Comparison of ENCODE assay signal across 1 fruit fly cellular context in the genomic region with DNA sequence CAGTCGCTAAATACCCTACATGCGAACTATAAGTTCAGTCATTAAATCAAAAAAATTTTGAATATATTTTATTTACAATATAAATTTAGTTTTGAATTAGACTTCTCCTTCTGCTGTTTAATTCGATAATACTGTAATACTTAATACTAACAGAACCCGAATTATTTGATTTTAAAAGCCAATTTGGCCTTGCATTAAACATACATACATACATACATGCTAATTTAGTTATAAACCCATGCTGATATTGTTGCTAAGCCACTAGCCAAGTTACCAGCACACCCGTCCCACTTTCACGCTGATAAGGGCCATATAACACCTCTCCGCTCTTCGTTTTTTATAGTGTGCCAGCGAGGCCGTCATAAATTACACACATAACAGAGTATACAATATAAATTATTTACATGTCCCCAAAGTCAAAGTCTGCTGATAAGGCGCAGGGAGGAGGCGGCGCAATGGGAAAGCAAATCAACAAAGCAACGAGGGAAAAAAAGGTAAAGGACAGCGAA.
TF ChIP-seq lines count a peak whose summit lies in the region.

No protein-coding gene starts in this region.

TF ChIP-seq in whole organism, embryonic, 481 proteins besides CTCF, POLR2A, EP300 and RAD21 (continued from another document and continues in another):
- TF ChIP-seq otp (GFP tag; IDR thresholded peaks at IDR 0.05; lab: Robert Waterston, UW): 0 out of 3 replicates have a peak, but pooled peaks have one; percentile 16
- no peak for TF ChIP-seq sim (GFP tag; IDR thresholded peaks at IDR 0.05; lab: Robert Waterston, UW)
- TF ChIP-seq Med (GFP tag; lab: Kevin White, UChicago): peak; percentile 76
- peak; percentile 22 for TF ChIP-seq CG12391 (tag; optimal IDR thresholded peaks at IDR 0.05; lab: Kevin White, UChicago)
- TF ChIP-seq pho (GFP tag; optimal IDR thresholded peaks at IDR 0.05; lab: Kevin White, UChicago): no peak
- peak; percentile 86 for TF ChIP-seq CG17912 (GFP tag; optimal IDR thresholded peaks at IDR 0.05; lab: Kevin White, UChicago)
- no peak for TF ChIP-seq CG13624 (GFP tag; optimal IDR thresholded peaks at IDR 0.05; lab: Kevin White, UChicago)
- no peak for TF ChIP-seq cato (GFP tag; optimal IDR thresholded peaks at IDR 0.05; lab: Kevin White, UChicago; ENCODE audit: borderline replicate concordance)
- TF ChIP-seq tap (tag; optimal IDR thresholded peaks at IDR 0.05; lab: Kevin White, UChicago): peak; percentile 64
- TF ChIP-seq vnd (GFP tag; IDR thresholded peaks at IDR 0.05; lab: Robert Waterston, UW; ENCODE audit: partially characterized antibody): no peak
- peak; percentile 22 for TF ChIP-seq YL-1 (GFP tag; optimal IDR thresholded peaks at IDR 0.05; lab: Kevin White, UChicago)
- TF ChIP-seq Dip3 (GFP tag; optimal IDR thresholded peaks at IDR 0.05; lab: Kevin White, UChicago): no peak
- no peak for TF ChIP-seq CG10565 (GFP tag; optimal IDR thresholded peaks at IDR 0.05; lab: Kevin White, UChicago)
- TF ChIP-seq CG17328 (GFP tag; IDR thresholded peaks at IDR 0.05; lab: Robert Waterston, UW): no peak
- no peak for TF ChIP-seq lbe (GFP tag; optimal IDR thresholded peaks at IDR 0.05; lab: Kevin White, UChicago)
- peak; percentile 35 for TF ChIP-seq CG8281 (tag; optimal IDR thresholded peaks at IDR 0.05; lab: Kevin White, UChicago)
- TF ChIP-seq vfl (GFP tag; optimal IDR thresholded peaks at IDR 0.05; lab: Kevin White, UChicago): no peak
- no peak for TF ChIP-seq CG12155 (GFP tag; optimal IDR thresholded peaks at IDR 0.05; lab: Kevin White, UChicago)
- TF ChIP-seq Hr78 (GFP tag; optimal IDR thresholded peaks at IDR 0.05; lab: Kevin White, UChicago): peak in 1 of 2 experiments; percentile 11
- peak; percentile 55; the same call in 1 of the 2 replicates for TF ChIP-seq chm (GFP tag; IDR thresholded peaks at IDR 0.05; lab: Robert Waterston, UW)
- TF ChIP-seq mirr (GFP tag; optimal IDR thresholded peaks at IDR 0.05; lab: Kevin White, UChicago): peak; percentile 95
- TF ChIP-seq lov (optimal IDR thresholded peaks at IDR 0.05; lab: Kevin White, UChicago): no peak
- TF ChIP-seq lov (GFP tag; IDR thresholded peaks at IDR 0.05; lab: Robert Waterston, UW): no peak
- TF ChIP-seq CG12071 (GFP tag; optimal IDR thresholded peaks at IDR 0.05; lab: Kevin White, UChicago): peak; percentile 87
- TF ChIP-seq slbo (GFP tag; IDR thresholded peaks at IDR 0.05; lab: Robert Waterston, UW): peak; percentile 22; the same call in 1 of the 2 replicates
- TF ChIP-seq Usf (GFP tag; optimal IDR thresholded peaks at IDR 0.05; lab: Kevin White, UChicago): no peak
- no peak for TF ChIP-seq Bgb (GFP tag; IDR thresholded peaks at IDR 0.05; lab: Robert Waterston, UW; ENCODE audit: partially characterized antibody)
- peak; percentile 61 for TF ChIP-seq CoRest (tag; optimal IDR thresholded peaks at IDR 0.05; lab: Kevin White, UChicago)
- peak; percentile 97 for TF ChIP-seq D19A (tag; optimal IDR thresholded peaks at IDR 0.05; lab: Kevin White, UChicago)
- peak; percentile 39 for TF ChIP-seq CG17385 (GFP tag; optimal IDR thresholded peaks at IDR 0.05; lab: Kevin White, UChicago)
- no peak for TF ChIP-seq Camta (GFP tag; optimal IDR thresholded peaks at IDR 0.05; lab: Kevin White, UChicago)
- no peak for TF ChIP-seq Lim3 (GFP tag; IDR thresholded peaks at IDR 0.05; lab: Robert Waterston, UW)
- peak; percentile 34 for TF ChIP-seq CG15011 (GFP tag; optimal IDR thresholded peaks at IDR 0.05; lab: Kevin White, UChicago)
- TF ChIP-seq luna (GFP tag; optimal IDR thresholded peaks at IDR 0.05; lab: Kevin White, UChicago): no peak
- TF ChIP-seq Xrp1 (GFP tag; IDR thresholded peaks at IDR 0.05; lab: Robert Waterston, UW): no peak
- no peak for TF ChIP-seq abd-A (tag; optimal IDR thresholded peaks at IDR 0.05; lab: Kevin White, UChicago)
- TF ChIP-seq CG4730 (GFP tag; IDR thresholded peaks at IDR 0.05; lab: Robert Waterston, UW): no peak
- TF ChIP-seq CG13287 (GFP tag; IDR thresholded peaks at IDR 0.05; lab: Robert Waterston, UW; ENCODE audit: partially characterized antibody): no peak
- TF ChIP-seq CG2712 (tag; optimal IDR thresholded peaks at IDR 0.05; lab: Kevin White, UChicago): peak; percentile 38
- TF ChIP-seq gfzf (GFP tag; optimal IDR thresholded peaks at IDR 0.05; lab: Kevin White, UChicago): no peak
- TF ChIP-seq H2.0 (GFP tag; IDR thresholded peaks at IDR 0.05; lab: Robert Waterston, UW): no peak; the same call in 1 of the 2 replicates
- peak; percentile 11 for TF ChIP-seq sob (GFP tag; IDR thresholded peaks at IDR 0.05; lab: Robert Waterston, UW)
- 0 out of 2 replicates have a peak, but pooled peaks have one; percentile 29 for TF ChIP-seq rib (GFP tag; IDR thresholded peaks at IDR 0.05; lab: Robert Waterston, UW)
- TF ChIP-seq CG14441 (GFP tag; IDR thresholded peaks at IDR 0.05; lab: Robert Waterston, UW): peak; percentile 20; the same call in 1 of the 2 replicates
- peak; percentile 49 for TF ChIP-seq Fer3 (tag; optimal IDR thresholded peaks at IDR 0.05; lab: Kevin White, UChicago)
- TF ChIP-seq gcm (GFP tag; optimal IDR thresholded peaks at IDR 0.05; lab: Kevin White, UChicago): peak; percentile 57
- TF ChIP-seq inv (GFP tag; IDR thresholded peaks at IDR 0.05; lab: Robert Waterston, UW; ENCODE audit: partially characterized antibody): no peak
- no peak for TF ChIP-seq dpn (GFP tag; optimal IDR thresholded peaks at IDR 0.05; lab: Kevin White, UChicago)
- TF ChIP-seq row (GFP tag; IDR thresholded peaks at IDR 0.05; lab: Robert Waterston, UW): peak; percentile 59
- TF ChIP-seq CG1233 (GFP tag; optimal IDR thresholded peaks at IDR 0.05; lab: Kevin White, UChicago): peak; percentile 56
- TF ChIP-seq Hsf (GFP tag; optimal IDR thresholded peaks at IDR 0.05; lab: Kevin White, UChicago): no peak
- no peak for TF ChIP-seq bab2 (GFP tag; optimal IDR thresholded peaks at IDR 0.05; lab: Kevin White, UChicago)
- TF ChIP-seq CG18619 (GFP tag; optimal IDR thresholded peaks at IDR 0.05; lab: Kevin White, UChicago): peak; percentile 0
- no peak for TF ChIP-seq CG2120 (GFP tag; optimal IDR thresholded peaks at IDR 0.05; lab: Kevin White, UChicago)
- no peak for TF ChIP-seq pzg (GFP tag; optimal IDR thresholded peaks at IDR 0.05; lab: Kevin White, UChicago)
- TF ChIP-seq CG8290 (GFP tag; optimal IDR thresholded peaks at IDR 0.05; lab: Kevin White, UChicago): no peak
- peak; percentile 32 to 81 for TF ChIP-seq CG8290 (tag; optimal IDR thresholded peaks at IDR 0.05; lab: Kevin White, UChicago)
- peak; percentile 88 for TF ChIP-seq nom (GFP tag; optimal IDR thresholded peaks at IDR 0.05; lab: Kevin White, UChicago)
- no peak for TF ChIP-seq Aef1 (GFP tag; IDR thresholded peaks at IDR 0.05; lab: Robert Waterston, UW)
- no peak for TF ChIP-seq ttk (GFP tag; IDR thresholded peaks at IDR 0.05; lab: Robert Waterston, UW)
- TF ChIP-seq CG32772 (GFP tag; IDR thresholded peaks at IDR 0.05; lab: Robert Waterston, UW): no peak
- TF ChIP-seq CG10274 (GFP tag; optimal IDR thresholded peaks at IDR 0.05; lab: Kevin White, UChicago): peak; percentile 83
- no peak for TF ChIP-seq prd (optimal IDR thresholded peaks at IDR 0.05; lab: Kevin White, UChicago)
- no peak; the same call in 2 of the 3 replicates for TF ChIP-seq prd (GFP tag; IDR thresholded peaks at IDR 0.05; lab: Robert Waterston, UW)
- TF ChIP-seq knrl (GFP tag; IDR thresholded peaks at IDR 0.05; lab: Robert Waterston, UW; ENCODE audit: partially characterized antibody): no peak
- TF ChIP-seq CG11093 (GFP tag; IDR thresholded peaks at IDR 0.05; lab: Robert Waterston, UW): no peak
- peak; percentile 59 for TF ChIP-seq CG18599 (GFP tag; optimal IDR thresholded peaks at IDR 0.05; lab: Kevin White, UChicago)
- TF ChIP-seq ERR (GFP tag; optimal IDR thresholded peaks at IDR 0.05; lab: Kevin White, UChicago): no peak
- peak; percentile 60 for TF ChIP-seq Hmr (GFP tag; optimal IDR thresholded peaks at IDR 0.05; lab: Kevin White, UChicago)
- TF ChIP-seq CG1647 (GFP tag; optimal IDR thresholded peaks at IDR 0.05; lab: Kevin White, UChicago): peak; percentile 2
- peak; percentile 75 for TF ChIP-seq CG17568 (GFP tag; optimal IDR thresholded peaks at IDR 0.05; lab: Kevin White, UChicago)
- TF ChIP-seq ATbp (GFP tag; optimal IDR thresholded peaks at IDR 0.05; lab: Kevin White, UChicago): peak; percentile 60
- TF ChIP-seq sc (optimal IDR thresholded peaks at IDR 0.05; lab: Kevin White, UChicago): no peak
- no peak for TF ChIP-seq sc (GFP tag; optimal IDR thresholded peaks at IDR 0.05; lab: Kevin White, UChicago)
- no peak for TF ChIP-seq slou (GFP tag; optimal IDR thresholded peaks at IDR 0.05; lab: Kevin White, UChicago)
- TF ChIP-seq CrebB (tag; optimal IDR thresholded peaks at IDR 0.05; lab: Kevin White, UChicago): peak; percentile 73
- TF ChIP-seq CG13775 (GFP tag; optimal IDR thresholded peaks at IDR 0.05; lab: Kevin White, UChicago): no peak
- no peak for TF ChIP-seq tio (GFP tag; optimal IDR thresholded peaks at IDR 0.05; lab: Kevin White, UChicago)
- peak; percentile 26 for TF ChIP-seq trem (tag; optimal IDR thresholded peaks at IDR 0.05; lab: Kevin White, UChicago)
- no peak for TF ChIP-seq ro (GFP tag; IDR thresholded peaks at IDR 0.05; lab: Robert Waterston, UW)
- TF ChIP-seq Myb (GFP tag; optimal IDR thresholded peaks at IDR 0.05; lab: Kevin White, UChicago): no peak
- TF ChIP-seq al (GFP tag; IDR thresholded peaks at IDR 0.05; lab: Robert Waterston, UW): no peak
- TF ChIP-seq Nf-YC (tag; optimal IDR thresholded peaks at IDR 0.05; lab: Kevin White, UChicago): peak; percentile 43
- TF ChIP-seq CG12659 (GFP tag; optimal IDR thresholded peaks at IDR 0.05; lab: Kevin White, UChicago): no peak
- peak; percentile 29 for TF ChIP-seq grn (GFP tag; optimal IDR thresholded peaks at IDR 0.05; lab: Kevin White, UChicago)
- peak; percentile 51 for TF ChIP-seq Fer2 (tag; optimal IDR thresholded peaks at IDR 0.05; lab: Kevin White, UChicago)
- TF ChIP-seq Jarid2 (GFP tag; optimal IDR thresholded peaks at IDR 0.05; lab: Kevin White, UChicago): peak; percentile 25
- TF ChIP-seq croc (GFP tag; conservative IDR thresholded peaks at IDR 0.05; lab: Robert Waterston, UW): no peak
- no peak for TF ChIP-seq maf-S (GFP tag; optimal IDR thresholded peaks at IDR 0.05; lab: Kevin White, UChicago)
- TF ChIP-seq CG8944 (GFP tag; optimal IDR thresholded peaks at IDR 0.05; lab: Kevin White, UChicago): no peak
- no peak for TF ChIP-seq Trl (optimal IDR thresholded peaks at IDR 0.05; lab: Kevin White, UChicago)
- no peak for TF ChIP-seq Trl (GFP tag; optimal IDR thresholded peaks at IDR 0.05; lab: Kevin White, UChicago)
- peak; percentile 41 for TF ChIP-seq CG31365 (tag; optimal IDR thresholded peaks at IDR 0.05; lab: Kevin White, UChicago)
- TF ChIP-seq CG6813 (GFP tag; optimal IDR thresholded peaks at IDR 0.05; lab: Kevin White, UChicago): peak; percentile 78
- TF ChIP-seq lab (GFP tag; optimal IDR thresholded peaks at IDR 0.05; lab: Kevin White, UChicago): peak; percentile 75
- no peak for TF ChIP-seq Dfd (GFP tag; optimal IDR thresholded peaks at IDR 0.05; lab: Kevin White, UChicago)
- peak; percentile 53 for TF ChIP-seq gro (GFP tag; optimal IDR thresholded peaks at IDR 0.05; lab: Kevin White, UChicago)
- no peak for TF ChIP-seq Bteb2 (GFP tag; optimal IDR thresholded peaks at IDR 0.05; lab: Kevin White, UChicago)
- peak; percentile 67 for TF ChIP-seq D19B (GFP tag; optimal IDR thresholded peaks at IDR 0.05; lab: Kevin White, UChicago)
- peak; percentile 51 for TF ChIP-seq Hey (tag; optimal IDR thresholded peaks at IDR 0.05; lab: Kevin White, UChicago)
- TF ChIP-seq CG32532 (GFP tag; IDR thresholded peaks at IDR 0.05; lab: Robert Waterston, UW): peak; percentile 54; the same call in 1 of the 2 replicates
- no peak; the same call in 2 of the 3 replicates for TF ChIP-seq B-H1 (GFP tag; IDR thresholded peaks at IDR 0.05; lab: Robert Waterston, UW)
- no peak for TF ChIP-seq CG13424 (tag; optimal IDR thresholded peaks at IDR 0.05; lab: Kevin White, UChicago)
- TF ChIP-seq Oaz (GFP tag; IDR thresholded peaks at IDR 0.05; lab: Robert Waterston, UW): no peak
- no peak for TF ChIP-seq Scr (GFP tag; IDR thresholded peaks at IDR 0.05; lab: Robert Waterston, UW; ENCODE audit: partially characterized antibody)
- TF ChIP-seq bcd (GFP tag; optimal IDR thresholded peaks at IDR 0.05; lab: Kevin White, UChicago): peak; percentile 48
- no peak for TF ChIP-seq CG9876 (GFP tag; optimal IDR thresholded peaks at IDR 0.05; lab: Kevin White, UChicago)
- no peak for TF ChIP-seq CG3847 (GFP tag; IDR thresholded peaks at IDR 0.05; lab: Robert Waterston, UW)
- peak; percentile 2 for TF ChIP-seq CG10267 (tag; optimal IDR thresholded peaks at IDR 0.05; lab: Kevin White, UChicago)
- no peak for TF ChIP-seq CG30431 (GFP tag; optimal IDR thresholded peaks at IDR 0.05; lab: Kevin White, UChicago)
- TF ChIP-seq ase (GFP tag; IDR thresholded peaks at IDR 0.05; lab: Robert Waterston, UW): no peak
- no peak for TF ChIP-seq NK7.1 (GFP tag; optimal IDR thresholded peaks at IDR 0.05; lab: Kevin White, UChicago)
- no peak for TF ChIP-seq her (GFP tag; optimal IDR thresholded peaks at IDR 0.05; lab: Kevin White, UChicago)
- peak; percentile 42 for TF ChIP-seq unpg (GFP tag; optimal IDR thresholded peaks at IDR 0.05; lab: Kevin White, UChicago)
- 0 out of 2 replicates have a peak, but pooled peaks have one; percentile 50 for TF ChIP-seq sens-2 (GFP tag; IDR thresholded peaks at IDR 0.05; lab: Robert Waterston, UW)
- peak; percentile 71 for TF ChIP-seq CG4707 (GFP tag; optimal IDR thresholded peaks at IDR 0.05; lab: Kevin White, UChicago)
- no peak for TF ChIP-seq org-1 (GFP tag; optimal IDR thresholded peaks at IDR 0.05; lab: Kevin White, UChicago)
- TF ChIP-seq CG11398 (GFP tag; optimal IDR thresholded peaks at IDR 0.05; lab: Kevin White, UChicago): no peak
- no peak for TF ChIP-seq tin (GFP tag; optimal IDR thresholded peaks at IDR 0.05; lab: Kevin White, UChicago)
- TF ChIP-seq sima (GFP tag; optimal IDR thresholded peaks at IDR 0.05; lab: Kevin White, UChicago): no peak
- no peak for TF ChIP-seq zen2 (GFP tag; IDR thresholded peaks at IDR 0.05; lab: Robert Waterston, UW; ENCODE audit: partially characterized antibody)
- no peak for TF ChIP-seq shn (GFP tag; optimal IDR thresholded peaks at IDR 0.05; lab: Kevin White, UChicago)
- peak; percentile 31 for TF ChIP-seq CG2875 (GFP tag; optimal IDR thresholded peaks at IDR 0.05; lab: Kevin White, UChicago)
- no peak for TF ChIP-seq crc (GFP tag; optimal IDR thresholded peaks at IDR 0.05; lab: Kevin White, UChicago)
- 0 out of 2 replicates have a peak, but pooled peaks have one; percentile 8 for TF ChIP-seq esg (GFP tag; conservative IDR thresholded peaks at IDR 0.05; lab: Robert Waterston, UW)
- TF ChIP-seq CG10321 (GFP tag; IDR thresholded peaks at IDR 0.05; lab: Robert Waterston, UW): no peak
- TF ChIP-seq CG3995 (GFP tag; optimal IDR thresholded peaks at IDR 0.05; lab: Kevin White, UChicago): no peak
- no peak for TF ChIP-seq gsb (GFP tag; IDR thresholded peaks at IDR 0.05; lab: Robert Waterston, UW)
